Worm (Caenorhabditis elegans) whole organism, L2 larva: ENCODE data around the gene smim-14.
"Not testable (repeated sequence)": the region's sequence is repeated elsewhere in the genome, so short reads cannot be mapped to it uniquely, and the experiment has no call there.

Source experiments
- R02D3.7 ChIP-seq: fragments of 150-350 bp; optimal IDR thresholded peaks from 2 replicates; lab custom pipeline; 2014; ENCODE audit warnings: missing biosample characterization, missing genetic modification characterization
- Y55F3AM.14 ChIP-seq: fragments of 200-800 bp; sonication (Bioruptor generic); optimal IDR thresholded peaks from 2 replicates; lab custom pipeline; 2018; ENCODE audit warnings: mild to moderate bottlenecking, missing genetic modification characterization, missing compliant biosample characterization
- ZK546.5 ChIP-seq: sonication (generic microtip); optimal IDR thresholded peaks from 2 replicates; lab custom pipeline; 2017; ENCODE audit warnings: missing biosample characterization, missing genetic modification characterization
- aly-2 ChIP-seq: fragments of 150-350 bp; optimal IDR thresholded peaks from 2 replicates; lab custom pipeline; 2014; ENCODE audit warnings: missing biosample characterization, missing genetic modification characterization
- blmp-1 ChIP-seq: sonication (generic microtip); optimal IDR thresholded peaks from 2 replicates; lab custom pipeline; 2017; ENCODE audit warnings: missing genetic modification characterization, mild to moderate bottlenecking, missing compliant biosample characterization, antibody characterized with exemption, moderate library complexity; ENCODE audit not compliant: insufficient read depth
- ceh-82 ChIP-seq: fragments of 150-350 bp; optimal IDR thresholded peaks from 2 replicates; lab custom pipeline; 2014; ENCODE audit warnings: missing biosample characterization, missing genetic modification characterization
- dmd-4 ChIP-seq: sonication (generic microtip); optimal IDR thresholded peaks from 2 replicates; lab custom pipeline; 2017; ENCODE audit warnings: missing biosample characterization, missing genetic modification characterization
- egl-27 ChIP-seq: sonication (generic microtip); optimal IDR thresholded peaks from 3 replicates; lab custom pipeline; 2017; ENCODE audit warnings: missing biosample characterization, missing genetic modification reagents, missing genetic modification characterization
- elt-1 ChIP-seq: fragments of 150-350 bp; optimal IDR thresholded peaks from 2 replicates; lab custom pipeline; 2014; ENCODE audit warnings: missing biosample characterization, missing genetic modification characterization
- fos-1 ChIP-seq: fragments of 150-350 bp; optimal IDR thresholded peaks from 2 replicates; lab custom pipeline; 2014; ENCODE audit warnings: missing biosample characterization, missing genetic modification characterization
- gmeb-1 ChIP-seq: fragments of 150-350 bp; optimal IDR thresholded peaks from 2 replicates; lab custom pipeline; 2014; ENCODE audit warnings: missing biosample characterization, missing genetic modification characterization
- lin-11 ChIP-seq: fragments of 150-350 bp; sonication (generic microtip); optimal IDR thresholded peaks from 2 replicates; lab custom pipeline; 2014; ENCODE audit warnings: missing biosample characterization, missing genetic modification characterization, inconsistent platforms, mixed read lengths
- lin-13 ChIP-seq: fragments of 150-350 bp; optimal IDR thresholded peaks from 2 replicates; lab custom pipeline; 2014; ENCODE audit warnings: missing biosample characterization, missing genetic modification reagents, missing genetic modification characterization
- lin-39 ChIP-seq: fragments of 150-350 bp; optimal IDR thresholded peaks from 2 replicates; lab custom pipeline; 2014; ENCODE audit warnings: missing biosample characterization, missing genetic modification reagents, missing genetic modification characterization
- lsy-2 ChIP-seq, 2 experiments: fragments of 150-350 bp in 1 of 2; sonication (generic microtip) in 1 of 2; optimal IDR thresholded peaks; 2 replicates each; lab custom pipeline; 2014 to 2017; ENCODE audit warnings: missing biosample characterization in 2 of 2, missing genetic modification characterization in 2 of 2
- mab-5 ChIP-seq: fragments of 150-350 bp; optimal IDR thresholded peaks from 2 replicates; lab custom pipeline; 2014; ENCODE audit warnings: missing biosample characterization, missing genetic modification characterization
- mbf-1 ChIP-seq: sonication (generic microtip); optimal IDR thresholded peaks from 2 replicates; lab custom pipeline; 2017; ENCODE audit warnings: missing biosample characterization, missing genetic modification characterization
- mdl-1 ChIP-seq, 2 experiments: fragments of 150-350 bp in 1 of 2; sonication (generic microtip) in 1 of 2; optimal IDR thresholded peaks; 2 replicates each; lab custom pipeline; 2017; ENCODE audit warnings: missing biosample characterization in 2 of 2, missing genetic modification characterization in 2 of 2
- nhr-10 ChIP-seq: sonication (generic microtip); optimal IDR thresholded peaks from 2 replicates; lab custom pipeline; 2017; ENCODE audit warnings: missing biosample characterization, missing genetic modification characterization
- nhr-11 ChIP-seq: fragments of 150-350 bp; optimal IDR thresholded peaks from 2 replicates; lab custom pipeline; 2014; ENCODE audit warnings: missing biosample characterization, missing genetic modification characterization
- nhr-129 ChIP-seq: fragments of 150-350 bp; optimal IDR thresholded peaks from 2 replicates; lab custom pipeline; 2014; ENCODE audit warnings: missing biosample characterization, missing genetic modification characterization
- nhr-21 ChIP-seq: fragments of 150-350 bp; optimal IDR thresholded peaks from 2 replicates; lab custom pipeline; 2014; ENCODE audit warnings: missing biosample characterization, missing genetic modification characterization
- nhr-23 ChIP-seq: fragments of 150-350 bp; optimal IDR thresholded peaks from 2 replicates; lab custom pipeline; 2014; ENCODE audit warnings: missing biosample characterization, missing genetic modification reagents, missing genetic modification characterization
- nhr-237 ChIP-seq: fragments of 150-350 bp; optimal IDR thresholded peaks from 2 replicates; lab custom pipeline; 2014; ENCODE audit warnings: missing biosample characterization, missing genetic modification characterization
- nhr-25 ChIP-seq: fragments of 150-350 bp; sonication (generic microtip); optimal IDR thresholded peaks from 3 replicates; lab custom pipeline; 2014; ENCODE audit warnings: missing biosample characterization, missing genetic modification characterization
- nhr-6 ChIP-seq: fragments of 150-350 bp; optimal IDR thresholded peaks from 2 replicates; lab custom pipeline; 2014; ENCODE audit warnings: missing biosample characterization, missing genetic modification characterization
- nhr-77 ChIP-seq: fragments of 150-350 bp; optimal IDR thresholded peaks from 2 replicates; lab custom pipeline; 2014; ENCODE audit warnings: missing biosample characterization, missing genetic modification characterization
- peb-1 ChIP-seq: fragments of 150-350 bp; optimal IDR thresholded peaks from 2 replicates; lab custom pipeline; 2014; ENCODE audit warnings: missing biosample characterization, missing genetic modification characterization
- sem-4 ChIP-seq: fragments of 150-350 bp; optimal IDR thresholded peaks from 2 replicates; lab custom pipeline; 2014; ENCODE audit warnings: missing biosample characterization, missing genetic modification reagents, missing genetic modification characterization
- skn-1 ChIP-seq: sonication (generic microtip); optimal IDR thresholded peaks from 2 replicates; lab custom pipeline; 2017; ENCODE audit warnings: missing biosample characterization, missing genetic modification characterization
- sma-3 ChIP-seq: sonication (generic microtip); optimal IDR thresholded peaks from 2 replicates; lab custom pipeline; 2016; ENCODE audit warnings: missing genetic modification reagents, missing genetic modification characterization, missing compliant biosample characterization
- sma-9 ChIP-seq, 2 experiments: fragments of 150-350 bp in 1 of 2; sonication (generic microtip) in 1 of 2; optimal IDR thresholded peaks; 2 replicates each; lab custom pipeline; 2014 to 2016; ENCODE audit warnings: missing genetic modification characterization in 2 of 2, mild to moderate bottlenecking in 1 of 2, missing biosample characterization in 1 of 2, missing compliant biosample characterization in 1 of 2, missing genetic modification reagents in 1 of 2, moderate library complexity in 1 of 2
- snpc-4 ChIP-seq: fragments of 150-350 bp; optimal IDR thresholded peaks from 2 replicates; lab custom pipeline; 2014; ENCODE audit warnings: missing biosample characterization, missing genetic modification characterization
- unc-39 ChIP-seq: fragments of 150-350 bp; optimal IDR thresholded peaks from 2 replicates; lab custom pipeline; 2014; ENCODE audit warnings: missing biosample characterization, missing genetic modification characterization
- unc-55 ChIP-seq: fragments of 150-350 bp; sonication (generic microtip); optimal IDR thresholded peaks from 3 replicates; lab custom pipeline; 2014; ENCODE audit warnings: missing biosample characterization, missing genetic modification reagents, missing genetic modification characterization
- unc-62 ChIP-seq: fragments of 150-350 bp; optimal IDR thresholded peaks from 2 replicates; lab custom pipeline; 2014; ENCODE audit warnings: missing biosample characterization, missing genetic modification reagents, missing genetic modification characterization
- ztf-1 ChIP-seq: fragments of 200-800 bp; sonication (Bioruptor generic); conservative IDR thresholded peaks from 2 replicates; pipeline ENCODE4 v1.3.6; 2022; ENCODE audit warnings: missing genetic modification characterization, missing compliant biosample characterization
- ztf-11 ChIP-seq: sonication (generic microtip); optimal IDR thresholded peaks from 2 replicates; lab custom pipeline; 2017; ENCODE audit warnings: missing biosample characterization, missing genetic modification characterization
- ztf-4 ChIP-seq: fragments of 150-350 bp; optimal IDR thresholded peaks from 2 replicates; lab custom pipeline; 2014; ENCODE audit warnings: missing biosample characterization, missing genetic modification characterization

Gene smim-14

ce11 chrIII:3454045-3454444 lies 15.5 kb downstream of the smim-14 start, which contains the start of gene C34C12.1:
TSS of gene C34C12.1 (plus strand) at chrIII:3454345.
- TF ChIP-seq egl-27 (tag; lab: Kevin White, UChicago); mbf-1 (tag; lab: Kevin White, UChicago); ztf-1 (GFP tag; lab: Robert Waterston, UW): not testable (repeated sequence)

DNA sequence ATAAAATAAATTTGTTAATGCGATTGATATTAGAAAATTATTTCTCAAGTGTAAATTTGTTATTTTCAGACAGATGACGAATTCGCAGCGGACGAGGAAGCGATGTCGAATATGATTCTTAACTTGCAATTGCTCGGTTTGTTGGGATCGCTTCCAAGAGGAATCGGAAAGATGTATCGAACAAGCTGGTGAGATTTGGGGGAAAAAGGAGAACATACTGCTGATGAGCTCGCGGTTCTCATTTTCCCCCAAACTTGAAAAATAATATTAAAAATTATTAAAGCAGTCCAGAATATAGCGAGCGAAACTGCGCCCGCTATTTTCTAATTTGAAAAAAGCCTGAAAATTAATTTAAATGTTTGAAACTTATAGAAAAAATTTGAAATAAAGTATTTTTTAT lies 16.1 kb downstream of the smim-14 start, which contains the start of gene C34C12.2:
TSS of gene C34C12.2 (plus strand) at position 301 of the 400 bp plus-strand sequence.
- not testable (repeated sequence) for TF ChIP-seq mab-5, nhr-21, mbf-1 (tag; lab: Kevin White, UChicago)

DNA sequence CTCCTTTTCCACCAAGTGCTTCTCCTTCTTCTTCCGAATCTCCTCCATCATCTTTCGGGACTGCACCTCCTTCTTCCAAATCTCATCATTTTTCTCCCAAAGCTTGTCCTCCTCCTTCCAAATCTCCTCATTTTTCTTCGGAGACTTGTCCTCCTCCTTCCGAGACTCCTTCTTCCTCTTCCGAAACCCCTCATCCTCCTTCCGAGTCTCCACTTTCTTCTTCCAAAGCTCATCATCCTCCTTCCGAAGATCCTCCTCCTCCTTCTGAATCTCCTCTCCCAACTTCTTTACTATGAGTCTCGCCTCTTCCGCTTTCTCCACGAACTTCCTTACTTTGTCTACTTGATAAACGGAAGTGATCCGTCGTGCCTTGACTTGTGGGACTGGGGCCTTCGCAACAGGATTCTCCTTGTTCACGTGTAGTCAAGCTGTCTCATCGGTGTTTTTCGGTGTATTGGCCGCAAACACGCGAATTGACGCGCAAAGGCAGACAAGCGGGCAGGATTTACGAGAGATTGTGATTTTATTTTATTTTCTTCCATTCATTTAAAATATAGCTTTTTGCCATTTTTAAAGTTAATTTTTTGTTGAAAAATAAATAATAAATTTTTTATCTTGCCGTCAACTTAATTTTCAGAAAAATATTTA lies 16.9 kb downstream of the smim-14 start, which contains the start of the genes K01A11.3 and C34C12.12:
TSS of gene K01A11.3 (minus strand) at position 51 of the 648 bp plus-strand sequence.
TSS of gene C34C12.12 (plus strand) at position 632 of the 648 bp plus-strand sequence.
- no peak for TF ChIP-seq unc-55
- no peak for TF ChIP-seq fos-1 (tag; lab: Kevin White, UChicago)
- TF ChIP-seq nhr-237 (tag; lab: Kevin White, UChicago) = no peak
- TF ChIP-seq mab-5 (tag; lab: Kevin White, UChicago) = no peak
- no peak for TF ChIP-seq nhr-77
- TF ChIP-seq nhr-10 (tag; lab: Kevin White, UChicago) = no peak
- no peak for TF ChIP-seq ztf-4 (tag; lab: Kevin White, UChicago)
- TF ChIP-seq blmp-1 (tag; lab: Kevin White, UChicago) = no peak
- no peak for TF ChIP-seq lsy-2 (tag; optimal IDR thresholded peaks at IDR 0.05; lab: Kevin White, UChicago)
- TF ChIP-seq dmd-4 (tag; lab: Kevin White, UChicago) = no peak
- no peak for TF ChIP-seq aly-2 (tag; lab: Kevin White, UChicago)
- TF ChIP-seq lin-11 (tag; lab: Kevin White, UChicago) = no peak
- no peak for TF ChIP-seq mdl-1 (tag; optimal IDR thresholded peaks at IDR 0.05; lab: Kevin White, UChicago)
- TF ChIP-seq nhr-129 (tag; lab: Kevin White, UChicago) = no peak

DNA sequence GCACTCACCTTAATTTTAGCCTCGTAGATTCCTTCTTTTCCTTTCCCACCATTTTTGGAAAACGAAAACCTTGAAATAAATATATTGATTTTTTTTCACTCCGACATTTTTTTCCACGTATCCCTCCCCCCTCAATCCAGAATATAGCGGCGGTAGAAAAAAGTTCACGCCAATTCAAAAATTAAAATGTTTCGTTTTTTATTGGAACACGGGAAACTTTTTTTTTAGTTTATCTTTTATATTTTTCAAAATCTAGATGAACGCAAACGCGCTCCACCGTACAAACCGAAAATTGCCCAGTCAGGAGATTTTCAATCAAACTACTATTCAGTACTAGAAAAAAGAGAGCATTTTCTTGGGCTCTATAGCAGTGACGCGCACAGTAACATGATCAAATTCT lies 25.4 kb downstream of the smim-14 start, which contains the start of gene spe-41:
TSS of gene spe-41 (minus strand) at position 72 of the 400 bp plus-strand sequence.
- TF ChIP-seq lin-39 (no peak), egl-27 (tag; lab: Kevin White, UChicago) (no peak), fos-1 (tag; lab: Kevin White, UChicago) (no peak), sma-9 (GFP tag; optimal IDR thresholded peaks at IDR 0.05; lab: Kevin White, UChicago) (no peak), sma-9 (tag; optimal IDR thresholded peaks at IDR 0.05; lab: Kevin White, UChicago) (no peak), nhr-6 (tag; lab: Kevin White, UChicago) (no peak), snpc-4 (tag; lab: Kevin White, UChicago) (no peak), ztf-11 (tag; lab: Kevin White, UChicago) (no peak), ztf-4 (tag; lab: Kevin White, UChicago) (no peak), Y55F3AM.14 (GFP tag; lab: Kevin White, UChicago) (no peak), nhr-129 (tag; lab: Kevin White, UChicago) (no peak), unc-39 (tag; lab: Kevin White, UChicago) (no peak), R02D3.7 (tag; lab: Kevin White, UChicago) (no peak), ceh-82 (no peak), peb-1 (tag; lab: Kevin White, UChicago) (no peak), lsy-2 (tag; optimal IDR thresholded peaks at IDR 0.05; lab: Kevin White, UChicago) (no peak), unc-62 (GFP tag; lab: Kevin White, UChicago) (no peak), mab-5 (tag; lab: Kevin White, UChicago) (no peak), elt-1 (no peak), ztf-1 (GFP tag; lab: Robert Waterston, UW) (no peak)

- TF ChIP-seq sma-3 (GFP tag; lab: Kevin White, UChicago) (no peak), blmp-1 (tag; lab: Kevin White, UChicago) (no peak), nhr-21 (tag; lab: Kevin White, UChicago) (no peak), mbf-1 (tag; lab: Kevin White, UChicago) (no peak), dmd-4 (tag; lab: Kevin White, UChicago) (no peak), nhr-25 (no peak), R02D3.7 (tag; lab: Kevin White, UChicago) (no peak), nhr-237 (tag; lab: Kevin White, UChicago) (no peak), lin-13 (GFP tag; lab: Kevin White, UChicago) (no peak), mab-5 (tag; lab: Kevin White, UChicago) (peak; percentile 49), nhr-10 (tag; lab: Kevin White, UChicago) (no peak), nhr-6 (tag; lab: Kevin White, UChicago) (no peak), skn-1 (tag; lab: Kevin White, UChicago) (no peak), nhr-11 (tag; lab: Kevin White, UChicago) (no peak), gmeb-1 (no peak), unc-62 (GFP tag; lab: Kevin White, UChicago) (peak; percentile 18), nhr-77 (no peak), nhr-129 (tag; lab: Kevin White, UChicago) (no peak), lin-11 (tag; lab: Kevin White, UChicago) (no peak), sem-4 (no peak), ZK546.5 (no peak), mdl-1 (tag; optimal IDR thresholded peaks at IDR 0.05; lab: Kevin White, UChicago) (no peak), ceh-82 (no peak), ztf-4 (tag; lab: Kevin White, UChicago) (no peak), aly-2 (tag; lab: Kevin White, UChicago) (no peak), lin-39 (no peak), nhr-23 (tag; lab: Kevin White, UChicago) (no peak)
Measured at ce11 chrIII:3437139-3437538, 32.4 kb downstream of the smim-14 start.
